Worm (Caenorhabditis elegans) whole organism, late embryonic: ENCODE measurements around the gene sru-6.

ENCODE experiments used
- C38D4.7 ChIP-seq: fragments of 200-800 bp; sonication (Bioruptor generic); optimal IDR thresholded peaks from 2 replicates; lab custom pipeline; 2018; ENCODE audit warnings: mild to moderate bottlenecking, missing genetic modification characterization, moderate library complexity, missing compliant biosample characterization
- K02D7.2 ChIP-seq: sonication (generic microtip); optimal IDR thresholded peaks from 2 replicates; lab custom pipeline; 2017; ENCODE audit warnings: mild to moderate bottlenecking, missing genetic modification characterization, missing compliant biosample characterization
- T23F11.4 ChIP-seq: fragments of 200-800 bp; sonication (Bioruptor generic); optimal IDR thresholded peaks from 2 replicates; lab custom pipeline; 2018; ENCODE audit warnings: mild to moderate bottlenecking, missing genetic modification characterization, missing compliant biosample characterization
- Y22D7AL.16 ChIP-seq: sonication (generic microtip); optimal IDR thresholded peaks from 2 replicates; lab custom pipeline; 2016; ENCODE audit warnings: missing genetic modification characterization, missing compliant biosample characterization
- ama-1 ChIP-seq: fragments of 150-350 bp; optimal IDR thresholded peaks from 2 replicates; lab custom pipeline; 2014
- ceh-14 ChIP-seq: sonication (generic microtip); optimal IDR thresholded peaks from 2 replicates; lab custom pipeline; 2016; ENCODE audit warnings: missing genotype, missing genetic modification characterization, missing compliant biosample characterization
- ceh-18 ChIP-seq: sonication (generic microtip); optimal IDR thresholded peaks from 2 replicates; lab custom pipeline; 2016; ENCODE audit warnings: missing genetic modification characterization, missing compliant biosample characterization
- ceh-2 ChIP-seq: sonication (generic microtip); optimal IDR thresholded peaks from 2 replicates; lab custom pipeline; 2016; ENCODE audit warnings: missing genotype, missing genetic modification characterization, missing compliant biosample characterization
- ceh-22 ChIP-seq: sonication (generic microtip); optimal IDR thresholded peaks from 2 replicates; lab custom pipeline; 2017; ENCODE audit warnings: missing biosample characterization, missing genetic modification characterization
- ceh-30 ChIP-seq: fragments of 150-350 bp; optimal IDR thresholded peaks from 2 replicates; lab custom pipeline; 2014; ENCODE audit warnings: missing biosample characterization, missing genetic modification characterization
- ceh-31 ChIP-seq: sonication (generic microtip); optimal IDR thresholded peaks from 2 replicates; lab custom pipeline; 2016; ENCODE audit warnings: missing genetic modification characterization, missing compliant biosample characterization
- ceh-34 ChIP-seq: sonication (generic microtip); optimal IDR thresholded peaks from 2 replicates; lab custom pipeline; 2016; ENCODE audit warnings: mild to moderate bottlenecking, missing genetic modification characterization, missing compliant biosample characterization
- ceh-45 ChIP-seq: fragments of 200-800 bp; sonication (Bioruptor generic); IDR thresholded peaks from 2 replicates; pipeline ENCODE4 v1.3.6; 2022; ENCODE audit warnings: missing genetic modification reagents, missing genetic modification characterization, missing compliant biosample characterization
- ceh-48 ChIP-seq: sonication (generic microtip); optimal IDR thresholded peaks from 2 replicates; lab custom pipeline; 2016; ENCODE audit warnings: missing genetic modification characterization, inconsistent platforms, missing compliant biosample characterization
- ceh-6 ChIP-seq: fragments of 200-800 bp; sonication (Bioruptor generic); optimal IDR thresholded peaks from 2 replicates; lab custom pipeline; 2018; ENCODE audit warnings: mild to moderate bottlenecking, missing genetic modification characterization, missing compliant biosample characterization
- che-1 ChIP-seq: sonication (generic microtip); optimal IDR thresholded peaks from 2 replicates; lab custom pipeline; 2016; ENCODE audit warnings: mild to moderate bottlenecking, missing genetic modification characterization, missing compliant biosample characterization
- elt-2 ChIP-seq: sonication (generic microtip); optimal IDR thresholded peaks from 2 replicates; lab custom pipeline; 2016; ENCODE audit warnings: missing genetic modification reagents, missing genetic modification characterization, missing compliant biosample characterization
- elt-4 ChIP-seq: sonication (generic microtip); optimal IDR thresholded peaks from 2 replicates; lab custom pipeline; 2016; ENCODE audit warnings: missing genetic modification characterization, missing compliant biosample characterization
- ets-4 ChIP-seq: sonication (generic microtip); optimal IDR thresholded peaks from 2 replicates; lab custom pipeline; 2016; ENCODE audit warnings: missing genetic modification characterization, missing compliant biosample characterization
- fkh-10 ChIP-seq: fragments of 150-350 bp; optimal IDR thresholded peaks from 2 replicates; lab custom pipeline; 2014; ENCODE audit warnings: missing biosample characterization, missing genetic modification reagents, missing genetic modification characterization
- fkh-6 ChIP-seq: sonication (generic microtip); optimal IDR thresholded peaks from 2 replicates; lab custom pipeline; 2016; ENCODE audit warnings: missing genetic modification characterization, missing compliant biosample characterization
- hlh-15 ChIP-seq: sonication (generic microtip); optimal IDR thresholded peaks from 2 replicates; lab custom pipeline; 2016; ENCODE audit warnings: missing genetic modification characterization, missing compliant biosample characterization
- hlh-6 ChIP-seq: sonication (generic microtip); optimal IDR thresholded peaks from 2 replicates; lab custom pipeline; 2016; ENCODE audit warnings: missing genotype, missing genetic modification characterization, missing compliant biosample characterization
- hlh-8 ChIP-seq: sonication (generic microtip); optimal IDR thresholded peaks from 2 replicates; lab custom pipeline; 2016; ENCODE audit warnings: missing genotype, missing genetic modification characterization, missing compliant biosample characterization
- lim-6 ChIP-seq: sonication (generic microtip); optimal IDR thresholded peaks from 2 replicates; lab custom pipeline; 2016; ENCODE audit warnings: missing genetic modification characterization, missing compliant biosample characterization
- lin-11 ChIP-seq: fragments of 200-800 bp; sonication (Bioruptor generic); optimal IDR thresholded peaks from 2 replicates; lab custom pipeline; 2018; ENCODE audit warnings: mild to moderate bottlenecking, missing genetic modification characterization, missing compliant biosample characterization
- nfya-1 ChIP-seq: sonication (generic microtip); optimal IDR thresholded peaks from 2 replicates; lab custom pipeline; 2017; ENCODE audit warnings: missing genetic modification characterization, mild to moderate bottlenecking, missing compliant biosample characterization, antibody characterized with exemption, moderate library complexity
- nhr-11 ChIP-seq: fragments of 150-350 bp; optimal IDR thresholded peaks from 2 replicates; lab custom pipeline; 2014; ENCODE audit warnings: missing biosample characterization, missing genetic modification characterization
- nhr-232 ChIP-seq: sonication (generic microtip); optimal IDR thresholded peaks from 2 replicates; lab custom pipeline; 2016; ENCODE audit warnings: missing genetic modification characterization, missing compliant biosample characterization
- npax-4 ChIP-seq: sonication (generic microtip); optimal IDR thresholded peaks from 2 replicates; lab custom pipeline; 2016; ENCODE audit warnings: missing genetic modification characterization, missing compliant biosample characterization
- pax-1 ChIP-seq: fragments of 150-350 bp; optimal IDR thresholded peaks from 2 replicates; lab custom pipeline; 2014; ENCODE audit warnings: missing biosample characterization, missing genetic modification characterization
- pha-4 ChIP-seq: fragments of 150-350 bp; optimal IDR thresholded peaks from 2 replicates; lab custom pipeline; 2018; ENCODE audit warnings: missing biosample characterization, missing genetic modification reagents, missing genetic modification characterization
- pros-1 ChIP-seq: fragments of 150-350 bp; optimal IDR thresholded peaks from 2 replicates; lab custom pipeline; 2014; ENCODE audit warnings: missing biosample characterization, missing genetic modification reagents, missing genetic modification characterization
- syd-9 ChIP-seq: sonication (generic microtip); optimal IDR thresholded peaks from 2 replicates; lab custom pipeline; 2016; ENCODE audit warnings: mild to moderate bottlenecking, missing genetic modification characterization, moderate library complexity, missing compliant biosample characterization
- tbx-2 ChIP-seq: sonication (generic microtip); optimal IDR thresholded peaks from 2 replicates; lab custom pipeline; 2016; ENCODE audit warnings: missing genetic modification characterization, missing compliant biosample characterization
- unc-3 ChIP-seq, 2 experiments: fragments of 200-800 bp in 1 of 2; sonication (Bioruptor generic) in 1 of 2; sonication (generic microtip) in 1 of 2; conservative IDR thresholded peaks in 1 of 2; optimal IDR thresholded peaks in 1 of 2; 2 replicates each; pipeline versions ENCODE4 v1.3.6 to Lab custom; 2016 to 2022; ENCODE audit warnings: missing compliant biosample characterization in 2 of 2, missing genetic modification characterization in 2 of 2, missing genetic modification reagents in 1 of 2
- unc-55 ChIP-seq: sonication (generic microtip); optimal IDR thresholded peaks from 2 replicates; lab custom pipeline; 2017; ENCODE audit warnings: missing biosample characterization, missing genetic modification reagents, missing genetic modification characterization

Gene sru-6

ce11 chrIV:9490320-9490719, at the start of gene sru-6:
Gene sru-6 (plus strand): TSS chrIV:9490620.
- TF ChIP-seq che-1 (tag; lab: Kevin White, UChicago) (no peak), ceh-18 (no peak), ceh-2 (no peak), hlh-15 (tag; lab: Kevin White, UChicago) (no peak), ceh-6 (GFP tag; lab: Kevin White, UChicago) (no peak), elt-4 (tag; lab: Kevin White, UChicago) (no peak), ceh-34 (no peak), hlh-8 (tag; lab: Kevin White, UChicago) (no peak), pax-1 (tag; lab: Kevin White, UChicago) (no peak), ceh-30 (tag; lab: Kevin White, UChicago) (no peak), unc-55 (GFP tag; lab: Kevin White, UChicago) (no peak), nhr-232 (no peak), syd-9 (tag; lab: Kevin White, UChicago) (no peak), pros-1 (no peak), pha-4 (tag; lab: Kevin White, UChicago) (no peak), C38D4.7 (GFP tag; lab: Kevin White, UChicago) (no peak)

- TF ChIP-seq ama-1 (lab: Kevin White, UChicago), result no peak
- peak; percentile 1 for TF ChIP-seq ceh-2
- no peak for TF ChIP-seq nhr-232
- TF ChIP-seq nfya-1 (tag; lab: Kevin White, UChicago), result peak; percentile 12
- peak; percentile 6 for TF ChIP-seq ceh-31
- TF ChIP-seq ceh-34, result no peak
- peak; percentile 14 for TF ChIP-seq tbx-2
- no peak for TF ChIP-seq fkh-10 (GFP tag; lab: Kevin White, UChicago)
Observed at ce11 chrIV:9440880-9441336, 49.5 kb upstream of the sru-6 start, which contains the start of gene idh-1. Gene idh-1 (minus strand): TSS chrIV:9441107.

ce11 chrIV:9441391-9441790, 49.0 kb upstream of the sru-6 start:
- no peak for TF ChIP-seq fkh-6 (tag; lab: Kevin White, UChicago)
- no peak for TF ChIP-seq ama-1 (lab: Kevin White, UChicago)
- no peak for TF ChIP-seq ceh-48 (tag; lab: Kevin White, UChicago)
- TF ChIP-seq T23F11.4 (GFP tag; lab: Kevin White, UChicago), result no peak
- TF ChIP-seq ceh-18, result no peak
- no peak for TF ChIP-seq syd-9 (tag; lab: Kevin White, UChicago)
- no peak for TF ChIP-seq lim-6
- no peak for TF ChIP-seq ceh-6 (GFP tag; lab: Kevin White, UChicago)
- no peak for TF ChIP-seq fkh-10 (GFP tag; lab: Kevin White, UChicago)
- TF ChIP-seq ceh-45 (GFP tag; lab: Robert Waterston, UW), result no peak
- no peak for TF ChIP-seq npax-4 (tag; lab: Kevin White, UChicago)
- no peak for TF ChIP-seq unc-3 (GFP tag; conservative IDR thresholded peaks at IDR 0.05; lab: Robert Waterston, UW)
- TF ChIP-seq unc-3 (tag; optimal IDR thresholded peaks at IDR 0.05; lab: Kevin White, UChicago), result no peak
- no peak for TF ChIP-seq ceh-22
- no peak for TF ChIP-seq Y22D7AL.16 (tag; lab: Kevin White, UChicago)
- no peak for TF ChIP-seq ets-4
- TF ChIP-seq hlh-6 (tag; lab: Kevin White, UChicago), result no peak
- TF ChIP-seq ceh-14 (tag; lab: Kevin White, UChicago), result no peak
- TF ChIP-seq nhr-11 (tag; lab: Kevin White, UChicago), result no peak
- no peak for TF ChIP-seq K02D7.2 (tag; lab: Kevin White, UChicago)
- no peak for TF ChIP-seq lin-11 (tag; lab: Kevin White, UChicago)

- TF ChIP-seq elt-2 (tag; lab: Kevin White, UChicago) (peak; percentile 93), pax-1 (tag; lab: Kevin White, UChicago) (no peak)
Observed at ce11 chrIV:9442106-9442532, 48.3 kb upstream of the sru-6 start.
